Fruit fly (Drosophila melanogaster): ENCODE results near the gene veli.

- TF ChIP-seq CTCF (optimal IDR thresholded peaks at IDR 0.05) (no peak), CG8478 (optimal IDR thresholded peaks at IDR 0.05) (no peak)
Measured at dm6 chr3R:25049742-25050517, 15.5 kb downstream of the veli start.
